Fruit fly (Drosophila melanogaster) S2 (cell line): Measurements from ENCODE around the gene CG31459.

ENCODE experiments used
- CG8478 ChIP-seq: fragments of >200 bp; optimal IDR thresholded peaks from 2 replicates; lab custom pipeline; 2018
- CTCF ChIP-seq, 2 experiments: fragments of >200 bp; optimal IDR thresholded peaks; 2 replicates each; lab custom pipeline; 2018

DNA sequence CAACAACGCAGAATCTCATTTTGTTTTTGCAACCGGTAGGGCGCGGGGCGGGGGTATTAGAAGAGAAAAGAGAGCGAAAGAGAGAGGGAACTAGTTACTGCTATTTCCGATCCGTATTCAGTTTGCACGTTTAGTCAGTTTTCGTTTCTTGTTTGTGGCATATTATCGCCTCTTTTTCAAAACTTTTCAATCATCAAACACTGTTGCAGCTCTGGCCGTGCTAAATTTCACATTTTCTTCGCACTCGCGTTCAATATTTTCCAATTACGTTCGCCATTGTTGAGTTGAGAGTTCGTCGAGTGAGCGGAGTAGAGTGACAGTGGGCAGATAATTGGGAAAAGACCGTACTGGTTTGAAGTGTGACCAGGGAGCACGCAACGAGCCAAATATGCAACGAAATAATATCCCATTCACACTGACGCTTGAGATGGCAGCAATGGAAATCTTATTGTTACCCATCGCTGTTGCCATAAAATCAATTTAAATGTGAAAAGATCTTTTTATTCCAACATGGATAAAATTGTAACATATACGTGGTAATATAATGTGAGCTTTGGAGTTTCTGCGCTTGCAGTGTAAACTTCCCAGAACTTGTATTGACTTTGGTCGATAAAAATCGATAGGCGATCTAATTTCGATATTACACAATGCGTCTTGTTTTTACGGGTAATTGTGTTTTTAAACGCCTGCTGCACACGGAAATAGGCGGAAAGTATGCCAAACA lies 20.5 kb downstream of the CG31459 start, which contains the start of the genes Ire1 and Mrm2:
- TF ChIP-seq CG8478 (lab: Kevin White, UChicago) = no peak
- peak; percentile 8 to 31 for TF ChIP-seq CTCF (optimal IDR thresholded peaks at IDR 0.05; lab: Kevin White, UChicago)
